Fruit fly (Drosophila melanogaster) whole organism, embryonic: Measurements from ENCODE around the gene CG43245.

Experiments used
- Blimp-1 ChIP-seq: fragments of 200-800 bp; sonication (Bioruptor generic); optimal IDR thresholded peaks from 3 replicates; lab custom pipeline; 2018; ENCODE audit warnings: missing biosample characterization, missing genetic modification characterization, mild to moderate bottlenecking, moderate library complexity, missing genetic modification reagents
- CG10274 ChIP-seq: fragments of 200-800 bp; sonication (Bioruptor generic); optimal IDR thresholded peaks from 3 replicates; lab custom pipeline; 2017; ENCODE audit warnings: missing biosample characterization, mild to moderate bottlenecking, missing genetic modification characterization
- CG12219 ChIP-seq: fragments of 200-800 bp; sonication (Bioruptor generic); optimal IDR thresholded peaks from 3 replicates; lab custom pipeline; 2018; ENCODE audit warnings: missing biosample characterization, mild to moderate bottlenecking, missing genetic modification characterization
- CG12659 ChIP-seq: fragments of 200-800 bp; sonication (Bioruptor generic); optimal IDR thresholded peaks from 3 replicates; lab custom pipeline; 2017; ENCODE audit warnings: mild to moderate bottlenecking, missing biosample characterization, missing genetic modification reagents, missing genetic modification characterization
- CG14710 ChIP-seq: fragments of 200-800 bp; sonication (Bioruptor generic); optimal IDR thresholded peaks from 3 replicates; lab custom pipeline; 2019; ENCODE audit warnings: missing biosample characterization, mild to moderate bottlenecking, missing genetic modification characterization, moderate library complexity
- CG15696 ChIP-seq: fragments of 200-800 bp; sonication (Bioruptor generic); optimal IDR thresholded peaks from 2 replicates; lab custom pipeline; 2019; ENCODE audit warnings: missing biosample characterization, mild to moderate bottlenecking, missing genetic modification characterization, moderate library complexity
- CG17568 ChIP-seq: fragments of 200-800 bp; sonication (Bioruptor generic); optimal IDR thresholded peaks from 2 replicates; lab custom pipeline; 2018; ENCODE audit warnings: missing biosample characterization, mild to moderate bottlenecking, missing genetic modification characterization, moderate library complexity
- CG17612 ChIP-seq: fragments of 200-800 bp; sonication (Bioruptor generic); IDR thresholded peaks from 2 replicates; pipeline ENCODE4 v1.3.6; 2022; ENCODE audit warnings: missing biosample characterization, missing genetic modification characterization
- CG18011 ChIP-seq: fragments of 200-800 bp; sonication (Bioruptor generic); optimal IDR thresholded peaks from 2 replicates; lab custom pipeline; 2017; ENCODE audit warnings: missing biosample characterization, missing genetic modification characterization, mild to moderate bottlenecking, moderate library complexity, missing genotype
- CG18262 ChIP-seq: fragments of 200-800 bp; optimal IDR thresholded peaks from 3 replicates; lab custom pipeline; 2019; ENCODE audit warnings: missing biosample characterization, mild to moderate bottlenecking, missing genetic modification characterization, moderate library complexity
- CG2120 ChIP-seq: fragments of 200-800 bp; sonication (Bioruptor generic); optimal IDR thresholded peaks from 3 replicates; lab custom pipeline; 2016; ENCODE audit warnings: missing biosample characterization, missing genetic modification characterization
- CG31388 ChIP-seq: fragments of 200-800 bp; sonication (Bioruptor generic); optimal IDR thresholded peaks from 2 replicates; lab custom pipeline; 2016; ENCODE audit warnings: missing biosample characterization, missing genetic modification characterization
- CG3281 ChIP-seq: fragments of 200-800 bp; sonication (Bioruptor generic); optimal IDR thresholded peaks from 3 replicates; lab custom pipeline; 2017; ENCODE audit warnings: missing biosample characterization, mild to moderate bottlenecking, missing genetic modification characterization
- CG34224 ChIP-seq: fragments of 200-800 bp; sonication (Bioruptor generic); IDR thresholded peaks from 3 replicates; pipeline ENCODE4 v1.3.6; 2022; ENCODE audit warnings: missing biosample characterization, missing genetic modification characterization; ENCODE audit not compliant: partially characterized antibody
- CG42726 ChIP-seq: fragments of 200-800 bp; sonication (Bioruptor generic); IDR thresholded peaks from 2 replicates; pipeline ENCODE4 v1.3.6; 2022; ENCODE audit warnings: missing biosample characterization, missing genetic modification characterization; ENCODE audit not compliant: partially characterized antibody
- CG4360 ChIP-seq: fragments of 200-800 bp; sonication (Bioruptor generic); IDR thresholded peaks from 2 replicates; pipeline ENCODE4 v1.3.6; 2022; ENCODE audit warnings: missing biosample characterization, missing genetic modification characterization
- CG4707 ChIP-seq: fragments of 200-800 bp; sonication (Bioruptor generic); optimal IDR thresholded peaks from 2 replicates; lab custom pipeline; 2018; ENCODE audit warnings: missing biosample characterization, mild to moderate bottlenecking, missing genetic modification characterization, moderate library complexity
- CG7271 ChIP-seq: fragments of 200-800 bp; sonication (Bioruptor generic); optimal IDR thresholded peaks from 2 replicates; lab custom pipeline; 2018; ENCODE audit warnings: missing biosample characterization, mild to moderate bottlenecking, missing genetic modification characterization, moderate library complexity
- CG8290 ChIP-seq, 3 experiments: fragments of 200-800 bp; sonication (Bioruptor generic); optimal IDR thresholded peaks; 2 replicates each; lab custom pipeline; 2016 to 2019; ENCODE audit warnings: missing biosample characterization in 3 of 3, missing genetic modification characterization in 3 of 3, mild to moderate bottlenecking in 2 of 3, moderate library complexity in 1 of 3
- CG9797 ChIP-seq: fragments of 200-800 bp; sonication (Bioruptor generic); optimal IDR thresholded peaks from 3 replicates; lab custom pipeline; 2018; ENCODE audit warnings: missing biosample characterization, mild to moderate bottlenecking, missing genetic modification characterization
- CTCF ChIP-seq: fragments of 200-800 bp; sonication (Bioruptor generic); optimal IDR thresholded peaks from 2 replicates; lab custom pipeline; 2017; ENCODE audit warnings: missing biosample characterization, mild to moderate bottlenecking, missing genetic modification characterization, moderate library complexity
- Elba2 ChIP-seq: fragments of 200-800 bp; sonication (Bioruptor generic); optimal IDR thresholded peaks from 3 replicates; lab custom pipeline; 2016; ENCODE audit warnings: missing biosample characterization, missing genetic modification characterization
- Fer2 ChIP-seq: fragments of 200-800 bp; sonication (Bioruptor generic); optimal IDR thresholded peaks from 2 replicates; lab custom pipeline; 2018; ENCODE audit warnings: missing biosample characterization, mild to moderate bottlenecking, missing genetic modification characterization, moderate library complexity
- GATAe ChIP-seq: fragments of 200-800 bp; sonication (Bioruptor generic); conservative IDR thresholded peaks from 2 replicates; pipeline ENCODE4 v1.3.6; 2022; ENCODE audit warnings: missing biosample characterization, missing genetic modification characterization
- Gug ChIP-seq: fragments of 200-800 bp; sonication (Bioruptor generic); IDR thresholded peaks from 4 replicates; pipeline ENCODE4 v1.3.6; 2022; ENCODE audit warnings: missing biosample characterization, missing genetic modification characterization
- HHEX ChIP-seq: fragments of 200-800 bp; sonication (Bioruptor generic); optimal IDR thresholded peaks from 3 replicates; lab custom pipeline; 2017; ENCODE audit warnings: missing biosample characterization, mild to moderate bottlenecking, missing genetic modification characterization, missing genetic modification reagents
- HLH3B ChIP-seq: fragments of 200-800 bp; sonication (Bioruptor generic); IDR thresholded peaks from 2 replicates; pipeline ENCODE4 v1.3.6; 2022; ENCODE audit warnings: missing biosample characterization, missing genetic modification characterization
- MTF-1 ChIP-seq: fragments of 200-800 bp; sonication (Bioruptor generic); optimal IDR thresholded peaks from 2 replicates; lab custom pipeline; 2018; ENCODE audit warnings: missing biosample characterization, mild to moderate bottlenecking, missing genetic modification characterization, borderline replicate concordance
- NK7.1 ChIP-seq: fragments of 200-800 bp; sonication (Bioruptor generic); optimal IDR thresholded peaks from 3 replicates; lab custom pipeline; 2016; ENCODE audit warnings: missing biosample characterization, missing genetic modification characterization
- PHDP ChIP-seq: fragments of 200-800 bp; sonication (Bioruptor generic); optimal IDR thresholded peaks from 3 replicates; lab custom pipeline; 2018; ENCODE audit warnings: missing biosample characterization, mild to moderate bottlenecking, missing genetic modification characterization, moderate library complexity
- Rfx ChIP-seq: fragments of 200-800 bp; sonication (Bioruptor generic); IDR thresholded peaks from 2 replicates; pipeline ENCODE4 v1.3.6; 2022; ENCODE audit warnings: missing biosample characterization, missing genetic modification characterization
- Sox100B ChIP-seq: fragments of 200-800 bp; sonication (Bioruptor generic); optimal IDR thresholded peaks from 3 replicates; lab custom pipeline; 2018; ENCODE audit warnings: missing biosample characterization, mild to moderate bottlenecking, missing genetic modification characterization
- TFAM ChIP-seq: fragments of 200-800 bp; sonication (Bioruptor generic); optimal IDR thresholded peaks from 2 replicates; lab custom pipeline; 2017; ENCODE audit warnings: missing biosample characterization, missing genetic modification characterization, inconsistent platforms
- chinmo ChIP-seq: fragments of 200-800 bp; sonication (Bioruptor generic); IDR thresholded peaks from 4 replicates; pipeline ENCODE4 v1.3.6; 2022; ENCODE audit warnings: missing biosample characterization, missing genetic modification characterization; ENCODE audit not compliant: partially characterized antibody
- croc ChIP-seq: fragments of 200-800 bp; sonication (Bioruptor generic); conservative IDR thresholded peaks from 3 replicates; pipeline ENCODE4 v1.3.6; 2022; ENCODE audit warnings: missing biosample characterization, missing genetic modification characterization
- emc ChIP-seq: fragments of 200-800 bp; sonication (Bioruptor generic); optimal IDR thresholded peaks from 2 replicates; lab custom pipeline; 2016; ENCODE audit warnings: missing biosample characterization, missing genetic modification characterization
- gce ChIP-seq: fragments of 200-800 bp; sonication (Bioruptor generic); IDR thresholded peaks from 3 replicates; pipeline ENCODE4 v1.3.6; 2022; ENCODE audit warnings: missing biosample characterization, missing genetic modification characterization
- gt ChIP-seq: fragments of 200-800 bp; sonication (Bioruptor generic); IDR thresholded peaks from 2 replicates; pipeline ENCODE4 v1.3.6; 2022; ENCODE audit warnings: missing biosample characterization, missing genetic modification characterization
- inv ChIP-seq: fragments of 200-800 bp; sonication (Bioruptor generic); IDR thresholded peaks from 2 replicates; pipeline ENCODE4 v1.3.6; 2022; ENCODE audit warnings: missing biosample characterization, missing genetic modification characterization; ENCODE audit not compliant: partially characterized antibody
- ken ChIP-seq: fragments of 200-800 bp; sonication (Bioruptor generic); IDR thresholded peaks from 3 replicates; pipeline ENCODE4 v1.3.6; 2022; ENCODE audit warnings: missing biosample characterization, missing genetic modification characterization
- knrl ChIP-seq: fragments of 200-800 bp; sonication (Bioruptor generic); IDR thresholded peaks from 3 replicates; pipeline ENCODE4 v1.3.6; 2022; ENCODE audit warnings: missing biosample characterization, missing genetic modification characterization; ENCODE audit not compliant: partially characterized antibody
- lbe ChIP-seq: fragments of 200-800 bp; sonication (Bioruptor generic); optimal IDR thresholded peaks from 2 replicates; lab custom pipeline; 2016; ENCODE audit warnings: missing biosample characterization, mild to moderate bottlenecking, missing genetic modification characterization
- lilli ChIP-seq: fragments of 200-800 bp; sonication (Bioruptor generic); optimal IDR thresholded peaks from 3 replicates; lab custom pipeline; 2016; ENCODE audit warnings: missing biosample characterization, missing genetic modification characterization
- pho ChIP-seq: fragments of 200-800 bp; sonication (Bioruptor generic); optimal IDR thresholded peaks from 2 replicates; lab custom pipeline; 2016; ENCODE audit warnings: missing biosample characterization, missing genetic modification characterization
- seq ChIP-seq: fragments of 200-800 bp; sonication (Bioruptor generic); IDR thresholded peaks from 2 replicates; pipeline ENCODE4 v1.3.6; 2022; ENCODE audit warnings: missing biosample characterization, missing genetic modification characterization
- slp2 ChIP-seq: fragments of 200-800 bp; sonication (Bioruptor generic); optimal IDR thresholded peaks from 2 replicates; lab custom pipeline; 2016; ENCODE audit warnings: missing biosample characterization, missing genetic modification characterization
- tup ChIP-seq: fragments of 200-800 bp; sonication (Bioruptor generic); optimal IDR thresholded peaks from 2 replicates; lab custom pipeline; 2016; ENCODE audit warnings: missing biosample characterization, mild to moderate bottlenecking, missing genetic modification characterization, moderate library complexity
- wor ChIP-seq: fragments of 200-800 bp; sonication (Bioruptor generic); IDR thresholded peaks from 2 replicates; pipeline ENCODE4 v1.3.6; 2022; ENCODE audit warnings: missing biosample characterization, missing genetic modification characterization

CG43245 gene

dm6 chr3L:10769218-10770018, 2.3 kb upstream of the CG43245 start (continued):
- TF ChIP-seq CG7271 (peak; percentile 83), HHEX (GFP tag; lab: Kevin White, UChicago) (peak; percentile 67), CG4707 (GFP tag; lab: Kevin White, UChicago) (peak; percentile 72), HLH3B (peak; percentile 77), seq (GFP tag; lab: Robert Waterston, UW) (0 out of 2 replicates have a peak, but pooled peaks have one; percentile 22), CG14710 (tag; lab: Kevin White, UChicago) (peak; percentile 97), CG18011 (GFP tag; lab: Kevin White, UChicago) (peak; percentile 17), CG18262 (tag; lab: Kevin White, UChicago) (peak; percentile 98), CG17568 (GFP tag; lab: Kevin White, UChicago) (peak; percentile 78), TFAM (GFP tag; lab: Kevin White, UChicago) (peak; percentile 56), CG10274 (GFP tag; lab: Kevin White, UChicago) (peak; percentile 29), lilli (GFP tag; lab: Kevin White, UChicago) (peak; percentile 67), Rfx (GFP tag; lab: Robert Waterston, UW) (0 out of 2 replicates have a peak, but pooled peaks have one; percentile 36), inv (no peak), Gug (GFP tag; lab: Robert Waterston, UW) (peak; percentile 68; the same call in 2 of the 4 replicates), Sox100B (GFP tag; lab: Kevin White, UChicago) (peak; percentile 89), Fer2 (tag; lab: Kevin White, UChicago) (peak; percentile 52), Blimp-1 (GFP tag; lab: Kevin White, UChicago) (peak; percentile 93), ken (peak; percentile 72; the same call in 2 of the 3 replicates), CG4360 (GFP tag; lab: Robert Waterston, UW) (peak; percentile 74), CG9797 (GFP tag; lab: Kevin White, UChicago) (peak; percentile 4), CG15696 (tag; lab: Kevin White, UChicago) (peak; percentile 100), NK7.1 (no peak), Elba2 (GFP tag; lab: Kevin White, UChicago) (peak; percentile 81), knrl (GFP tag; lab: Robert Waterston, UW) (no peak), tup (GFP tag; lab: Kevin White, UChicago) (peak; percentile 48), croc (GFP tag; lab: Robert Waterston, UW) (peak; percentile 91), CG2120 (no peak), CG12219 (GFP tag; lab: Kevin White, UChicago) (peak; percentile 74), lbe (GFP tag; lab: Kevin White, UChicago) (no peak), chinmo (GFP tag; lab: Robert Waterston, UW) (no peak), CTCF (GFP tag; lab: Kevin White, UChicago) (no peak), pho (GFP tag; lab: Kevin White, UChicago) (no peak), CG34224 (GFP tag; lab: Robert Waterston, UW) (no peak), CG31388 (GFP tag; lab: Kevin White, UChicago) (peak; percentile 57), PHDP (peak; percentile 84), MTF-1 (GFP tag; lab: Kevin White, UChicago) (no peak), wor (GFP tag; lab: Robert Waterston, UW) (peak; percentile 70), CG3281 (peak; percentile 29), CG17612 (GFP tag; lab: Robert Waterston, UW) (peak; percentile 74), CG8290 (GFP tag; optimal IDR thresholded peaks at IDR 0.05; lab: Kevin White, UChicago) (peak; percentile 83), CG8290 (tag; optimal IDR thresholded peaks at IDR 0.05; lab: Kevin White, UChicago) (peak in 1 of 2 experiments; percentile 87), CG42726 (GFP tag; lab: Robert Waterston, UW) (no peak), CG12659 (GFP tag; lab: Kevin White, UChicago) (peak; percentile 65), emc (GFP tag; lab: Kevin White, UChicago) (no peak), GATAe (0 out of 2 replicates have a peak, but pooled peaks have one; percentile 10), slp2 (GFP tag; lab: Kevin White, UChicago) (peak; percentile 17), gt (GFP tag; lab: Robert Waterston, UW) (peak; percentile 86), gce (GFP tag; lab: Robert Waterston, UW) (peak; percentile 80; the same call in 2 of the 3 replicates)
